Worm (Caenorhabditis elegans) whole organism, dauer: ENCODE data around the gene F32D8.8.

Source experiments
- unc-62 ChIP-seq: sonication (generic microtip); optimal IDR thresholded peaks from 2 replicates; lab custom pipeline; 2017; ENCODE audit warnings: missing biosample characterization, missing genetic modification reagents, missing genetic modification characterization

The F32D8.8 gene

DNA sequence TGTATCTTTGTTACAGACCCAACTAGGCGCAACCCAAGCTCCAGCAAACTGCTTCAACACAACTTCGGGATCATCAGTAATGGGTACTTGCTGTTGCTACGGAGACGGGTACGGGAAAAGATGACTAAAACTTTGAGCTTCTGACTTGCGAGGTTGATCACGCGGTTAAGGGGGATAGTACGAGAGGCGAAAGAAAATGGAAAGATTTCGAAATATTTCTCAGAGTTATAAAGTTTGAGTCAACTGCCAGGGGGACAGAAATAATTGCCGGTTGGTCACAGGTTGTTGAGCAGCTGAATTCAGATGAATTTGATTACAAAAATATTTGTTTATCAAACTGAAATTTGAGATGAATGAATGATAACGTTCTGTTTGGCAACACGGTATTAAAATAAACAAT is 23.1 kb upstream of the F32D8.8 start:
- TF ChIP-seq unc-62 (GFP tag; lab: Kevin White, UChicago) = no peak

ce11 chrV:10924731-10925130 is 22.1 kb upstream of the F32D8.8 start, which contains the start of gene F58B4.6:
Gene F58B4.6, plus strand, starts transcription at chrV:10925031.
- TF ChIP-seq unc-62 (GFP tag; lab: Kevin White, UChicago) = no peak

DNA sequence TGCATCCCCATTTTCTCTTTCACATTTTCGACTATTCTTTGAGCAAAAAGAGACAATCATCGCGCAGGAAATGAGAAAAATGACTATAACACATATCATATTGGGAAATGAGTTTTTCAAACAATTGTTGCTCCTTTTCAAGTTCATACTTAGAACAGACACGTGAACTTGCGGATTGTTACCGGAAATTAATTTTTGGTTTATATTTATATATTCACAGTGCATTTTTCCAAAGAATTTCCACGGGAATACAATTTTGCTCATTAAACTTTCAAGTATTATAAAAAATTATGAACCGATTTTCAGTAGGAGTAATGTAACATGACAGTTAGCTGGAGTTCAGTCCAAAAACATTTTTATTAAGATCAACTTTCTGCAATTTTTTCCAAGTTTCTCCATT is 20.6 kb upstream of the F32D8.8 start, which contains the start of gene F58B4.7:
F58B4.7 (minus strand) TSS at position 101 of the 400 bp plus-strand sequence.
- TF ChIP-seq unc-62 (GFP tag; lab: Kevin White, UChicago) = no peak

DNA sequence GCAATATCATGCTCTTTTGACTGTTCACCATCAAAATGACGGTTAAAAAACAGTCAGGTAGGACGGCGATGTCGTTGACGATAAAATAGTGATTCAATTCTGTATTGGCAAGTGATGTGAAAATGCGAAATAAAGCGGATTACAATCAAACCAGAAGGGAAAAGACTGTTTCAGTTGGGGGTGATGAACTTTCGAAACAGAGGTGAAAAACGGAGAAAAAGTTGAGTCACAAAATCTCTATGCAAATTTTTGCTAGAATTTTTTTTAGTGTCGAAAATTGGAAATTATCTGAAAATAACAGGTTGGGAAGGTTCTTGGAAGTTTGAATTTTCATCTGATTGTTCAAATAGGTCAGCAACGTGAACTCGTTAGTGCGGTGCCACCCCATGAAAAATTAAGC is 19.2 kb upstream of the F32D8.8 start, which contains the start of gene nas-31:
nas-31 (minus strand) TSS at position 101 of the 400 bp plus-strand sequence.
- TF ChIP-seq unc-62 (GFP tag; lab: Kevin White, UChicago) = no peak

DNA sequence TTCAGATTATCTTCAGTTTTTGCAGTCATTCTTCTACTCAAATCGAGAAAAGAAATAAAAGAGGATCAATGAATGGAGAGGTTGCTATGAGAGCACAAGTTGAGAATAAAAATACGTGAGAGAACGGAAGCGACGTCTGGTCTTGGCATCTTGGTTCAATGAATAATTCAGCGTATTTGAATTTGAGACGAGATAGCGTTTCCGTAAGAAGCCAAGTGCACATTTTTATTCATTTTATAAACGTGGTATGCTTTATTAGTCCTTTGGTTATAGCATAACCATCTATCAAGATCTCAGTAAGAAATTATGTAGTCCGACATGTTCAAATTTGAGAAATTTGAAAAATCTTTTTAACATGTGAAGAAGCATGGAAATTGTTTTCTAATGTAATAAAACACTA is 15.8 kb upstream of the F32D8.8 start, which contains the start of gene F58B4.2:
F58B4.2 (minus strand) TSS at position 101 of the 400 bp plus-strand sequence.
- no peak for TF ChIP-seq unc-62 (GFP tag; lab: Kevin White, UChicago)

DNA sequence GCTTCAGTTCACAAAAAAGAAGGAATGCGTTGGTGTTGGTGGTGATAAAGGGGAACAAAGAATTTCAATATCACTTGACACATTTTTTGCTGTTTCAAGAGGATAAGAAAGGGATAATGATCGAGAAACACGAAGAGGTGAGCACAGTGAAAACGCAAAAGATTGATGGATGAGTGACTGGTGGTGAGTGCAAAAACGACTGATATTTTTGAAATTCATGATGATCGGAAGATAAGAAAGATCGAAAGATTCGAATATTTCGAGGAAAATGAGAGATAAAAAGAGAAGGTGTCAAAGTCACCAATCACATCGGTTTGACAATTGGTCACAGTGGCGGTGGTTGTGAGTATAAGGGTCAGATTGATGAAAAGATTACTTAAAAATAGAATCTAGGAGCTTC is 13.3 kb upstream of the F32D8.8 start:
- TF ChIP-seq unc-62 (GFP tag; lab: Kevin White, UChicago) = no peak

ce11 chrV:10909959-10910358 is 7.4 kb upstream of the F32D8.8 start:
- TF ChIP-seq unc-62 (GFP tag; lab: Kevin White, UChicago) = no peak

ce11 chrV:10909071-10909470 is 6.5 kb upstream of the F32D8.8 start, which contains the start of gene zzz-1:
Gene zzz-1, minus strand, starts transcription at chrV:10909171.
- TF ChIP-seq unc-62 (GFP tag; lab: Kevin White, UChicago) = no peak

- no peak for TF ChIP-seq unc-62 (GFP tag; lab: Kevin White, UChicago)
Measured at ce11 chrV:10904795-10905194, 2.2 kb upstream of the F32D8.8 start.

DNA sequence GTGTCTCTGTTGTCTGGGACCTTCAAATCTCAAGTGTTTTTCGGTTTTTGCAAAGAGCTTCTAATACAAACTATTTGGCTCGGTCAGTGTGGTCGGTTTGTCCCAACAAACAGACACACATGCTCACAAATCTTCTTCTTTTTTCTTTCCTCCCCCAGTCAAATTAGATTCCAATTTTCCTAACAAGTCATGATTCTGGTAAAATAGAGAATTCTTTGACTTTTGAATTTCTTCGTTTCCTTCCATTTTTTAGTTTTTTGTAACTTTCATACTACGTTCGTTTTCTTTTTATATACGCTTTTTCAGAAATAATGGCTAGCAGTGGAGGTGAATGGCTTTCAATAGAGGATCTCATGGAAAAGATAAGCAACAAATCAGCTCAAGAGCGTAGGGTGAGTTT is 1.2 kb upstream of the F32D8.8 start, which contains the start of gene F32D8.15:
F32D8.15 (plus strand) TSS at position 301 of the 400 bp plus-strand sequence.
- TF ChIP-seq unc-62 (GFP tag; lab: Kevin White, UChicago) = no peak

DNA sequence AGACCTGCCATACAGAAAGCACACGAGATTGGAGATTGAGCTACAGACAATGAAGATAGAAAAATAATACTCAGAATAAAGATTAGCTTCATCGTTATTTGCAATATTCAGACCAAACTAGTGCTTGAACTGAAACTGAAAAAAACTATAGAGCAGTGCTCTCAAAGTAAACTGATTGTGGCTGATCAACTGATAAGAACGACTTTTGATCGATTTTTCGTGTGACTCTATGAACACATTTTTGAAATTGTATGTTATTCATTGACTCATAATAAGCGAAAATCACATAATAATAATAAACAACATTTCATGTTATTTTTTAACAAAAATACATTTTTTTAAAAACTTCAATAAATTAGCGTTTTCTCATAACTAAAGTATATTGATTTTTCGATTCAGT is 1.5 kb downstream of the F32D8.8 start, which contains the start of gene spp-16:
spp-16 (minus strand) TSS at position 179 of the 400 bp plus-strand sequence.
- TF ChIP-seq unc-62 (GFP tag; lab: Kevin White, UChicago) = no peak

DNA sequence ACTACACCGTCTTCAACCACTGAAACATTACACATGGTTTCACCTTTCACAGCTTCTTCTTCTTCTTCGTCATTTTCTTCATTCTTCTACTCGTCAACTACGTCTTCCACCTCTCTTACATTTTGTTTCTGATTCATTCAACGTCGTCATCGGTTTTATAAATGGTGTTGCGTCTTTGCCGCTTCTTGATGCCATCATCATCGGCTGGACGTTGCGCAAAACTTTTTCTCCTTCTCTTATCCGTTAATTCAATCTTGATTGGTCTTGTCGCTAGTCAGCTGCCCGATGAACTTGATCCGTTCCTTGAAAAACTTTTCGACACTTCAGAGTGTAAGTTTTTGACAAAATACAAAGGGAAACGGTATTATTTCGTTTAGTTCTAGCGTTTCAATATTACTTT is 4.0 kb downstream of the F32D8.8 start:
- TF ChIP-seq unc-62 (GFP tag; lab: Kevin White, UChicago) = no peak

ce11 chrV:10898107-10898506 is 4.5 kb downstream of the F32D8.8 start, which contains the start of gene F32D8.7:
Gene F32D8.7, plus strand, starts transcription at chrV:10898435.
- TF ChIP-seq unc-62 (GFP tag; lab: Kevin White, UChicago) = no peak

DNA sequence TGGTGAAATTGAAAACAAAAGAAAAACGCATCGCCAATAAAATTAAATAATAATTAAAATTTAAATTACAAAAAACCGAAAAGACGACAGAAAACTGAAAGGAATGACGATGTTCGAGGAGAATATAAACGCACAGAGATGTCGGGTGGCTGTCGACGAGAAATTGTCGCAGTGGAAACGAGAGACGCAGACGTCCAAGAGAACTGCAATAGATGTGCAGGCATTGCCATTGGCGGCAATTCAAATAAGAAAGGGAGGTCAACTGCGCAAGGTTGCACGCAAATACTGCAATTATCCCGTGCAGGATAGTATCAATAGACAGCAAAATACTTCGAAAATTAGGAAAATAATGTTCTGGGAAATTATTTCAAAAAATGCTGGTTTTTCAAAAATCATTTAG is 5.4 kb downstream of the F32D8.8 start:
- TF ChIP-seq unc-62 (GFP tag; lab: Kevin White, UChicago) = no peak

DNA sequence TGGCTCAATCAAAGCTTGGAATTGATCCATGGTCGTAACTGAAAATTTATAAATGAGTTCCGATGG is 5.6 kb downstream of the F32D8.8 start, which contains the start of gene sec-61.G:
sec-61.G (minus strand) TSS at position 38 of the 66 bp plus-strand sequence.
- no peak for TF ChIP-seq unc-62 (GFP tag; lab: Kevin White, UChicago)

- no peak for TF ChIP-seq unc-62 (GFP tag; lab: Kevin White, UChicago)
Measured at ce11 chrV:10896706-10897105, 5.9 kb downstream of the F32D8.8 start.

- no peak for TF ChIP-seq unc-62 (GFP tag; lab: Kevin White, UChicago)
Measured at ce11 chrV:10896295-10896694, 6.3 kb downstream of the F32D8.8 start, which contains the start of gene F32D8.13. Gene F32D8.13, minus strand, starts transcription at chrV:10896543.

DNA sequence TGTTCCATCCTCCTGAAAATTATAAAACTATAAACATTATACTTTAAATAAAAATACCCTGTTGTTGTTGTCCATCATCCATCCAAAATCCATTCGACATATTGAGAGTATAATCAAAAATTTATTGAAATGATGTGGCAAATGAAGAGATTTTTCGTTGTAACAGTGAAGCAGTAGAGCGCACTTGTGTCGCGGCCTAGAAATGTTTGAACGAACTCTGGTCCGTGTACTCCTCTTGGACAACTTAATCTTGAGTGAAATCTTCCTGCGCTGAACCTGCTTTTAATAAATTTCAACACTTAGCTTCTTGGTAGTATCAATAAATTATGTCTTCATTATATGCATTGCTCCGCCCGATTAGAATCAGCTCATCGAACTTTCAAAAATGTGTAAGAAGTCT is 8.0 kb downstream of the F32D8.8 start, which contains the start of the genes F32D8.14 and F32D8.5:
F32D8.14 (minus strand) TSS at position 188 of the 400 bp plus-strand sequence.
F32D8.5 (plus strand) TSS at position 200 of the 400 bp plus-strand sequence.
- no peak for TF ChIP-seq unc-62 (GFP tag; lab: Kevin White, UChicago)
